Fruit fly (Drosophila melanogaster): ENCODE results near the gene CG13727.

dm6 chr3L:17357431-17357830 is 16.3 kb upstream of the CG13727 start:
- TF ChIP-seq insv (optimal IDR thresholded peaks at IDR 0.05) (no peak), psq (optimal IDR thresholded peaks at IDR 0.05) (no peak), h (optimal IDR thresholded peaks at IDR 0.05) (no peak), Myc (optimal IDR thresholded peaks at IDR 0.05) (no peak), Sin3A (optimal IDR thresholded peaks at IDR 0.05) (no peak)

All from Kc167 (cell line).